Fruit fly (Drosophila melanogaster) whole organism, embryonic: ENCODE results near the gene LanB2.

Source experiments
- ATbp ChIP-seq: fragments of 200-800 bp; sonication (Bioruptor generic); optimal IDR thresholded peaks from 2 replicates; lab custom pipeline; 2017; ENCODE audit warnings: missing biosample characterization, mild to moderate bottlenecking, missing genetic modification characterization, missing genetic modification reagents
- Atf3 ChIP-seq: fragments of 200-800 bp; sonication (Bioruptor generic); optimal IDR thresholded peaks from 3 replicates; lab custom pipeline; 2016; ENCODE audit warnings: missing biosample characterization, missing genetic modification characterization
- Bgb ChIP-seq: fragments of 200-800 bp; sonication (Bioruptor generic); IDR thresholded peaks from 2 replicates; pipeline ENCODE4 v1.3.6; 2022; ENCODE audit warnings: missing biosample characterization, missing genetic modification characterization; ENCODE audit not compliant: partially characterized antibody
- C15 ChIP-seq: fragments of 200-800 bp; sonication (Bioruptor generic); IDR thresholded peaks from 3 replicates; pipeline ENCODE4 v1.3.6; 2022; ENCODE audit warnings: missing biosample characterization, missing genetic modification characterization
- CG11456 ChIP-seq: fragments of 200-800 bp; sonication (Bioruptor generic); IDR thresholded peaks from 3 replicates; pipeline ENCODE4 v1.3.6; 2022; ENCODE audit warnings: missing biosample characterization, missing genetic modification characterization
- CG12769 ChIP-seq: fragments of 200-800 bp; sonication (Bioruptor generic); optimal IDR thresholded peaks from 2 replicates; lab custom pipeline; 2019; ENCODE audit warnings: missing biosample characterization, mild to moderate bottlenecking, missing genetic modification characterization, moderate library complexity
- CG15514 ChIP-seq: fragments of 200-800 bp; sonication (Bioruptor generic); optimal IDR thresholded peaks from 3 replicates; lab custom pipeline; 2017; ENCODE audit warnings: missing biosample characterization, missing genetic modification characterization, mild to moderate bottlenecking, moderate library complexity, missing genetic modification reagents
- CG17802 ChIP-seq: fragments of 200-800 bp; sonication (Bioruptor generic); optimal IDR thresholded peaks from 2 replicates; lab custom pipeline; 2018; ENCODE audit warnings: missing biosample characterization, mild to moderate bottlenecking, missing genetic modification characterization, moderate library complexity
- CG17829 ChIP-seq: fragments of 200-800 bp; optimal IDR thresholded peaks from 2 replicates; lab custom pipeline; 2019; ENCODE audit warnings: missing biosample characterization, mild to moderate bottlenecking, missing genetic modification characterization, moderate library complexity
- CG2202 ChIP-seq: fragments of 200-800 bp; sonication (Bioruptor generic); optimal IDR thresholded peaks from 2 replicates; lab custom pipeline; 2018; ENCODE audit warnings: missing biosample characterization, mild to moderate bottlenecking, missing genetic modification characterization
- CG30403 ChIP-seq: fragments of 200-800 bp; sonication (Bioruptor generic); optimal IDR thresholded peaks from 3 replicates; lab custom pipeline; 2016; ENCODE audit warnings: missing biosample characterization, missing genetic modification characterization
- CG31224 ChIP-seq: fragments of 200-800 bp; sonication (Bioruptor generic); IDR thresholded peaks from 2 replicates; pipeline ENCODE4 v1.3.6; 2022; ENCODE audit warnings: missing biosample characterization, missing genetic modification characterization
- CG4854 ChIP-seq: fragments of 200-800 bp; sonication (Bioruptor generic); optimal IDR thresholded peaks from 2 replicates; lab custom pipeline; 2016; ENCODE audit warnings: missing biosample characterization, missing genetic modification characterization, inconsistent platforms
- CG6254 ChIP-seq: fragments of 200-800 bp; sonication (Bioruptor generic); optimal IDR thresholded peaks from 3 replicates; lab custom pipeline; 2017; ENCODE audit warnings: mild to moderate bottlenecking, missing biosample characterization, missing genetic modification reagents, missing genetic modification characterization
- CG9215 ChIP-seq: fragments of 200-800 bp; sonication (Bioruptor generic); IDR thresholded peaks from 2 replicates; pipeline ENCODE4 v1.3.6; 2022; ENCODE audit warnings: missing biosample characterization, missing genetic modification characterization
- CG9797 ChIP-seq: fragments of 200-800 bp; sonication (Bioruptor generic); optimal IDR thresholded peaks from 3 replicates; lab custom pipeline; 2018; ENCODE audit warnings: missing biosample characterization, mild to moderate bottlenecking, missing genetic modification characterization
- Dll ChIP-seq: fragments of 200-800 bp; sonication (Bioruptor generic); IDR thresholded peaks from 4 replicates; pipeline ENCODE4 v1.3.6; 2022; ENCODE audit warnings: missing biosample characterization, missing genetic modification characterization; ENCODE audit not compliant: partially characterized antibody
- Dp ChIP-seq: fragments of 200-800 bp; sonication (Bioruptor generic); optimal IDR thresholded peaks from 2 replicates; lab custom pipeline; 2018; ENCODE audit warnings: missing biosample characterization, mild to moderate bottlenecking, missing genetic modification characterization, moderate library complexity
- Hr39 ChIP-seq: fragments of >200 bp; optimal IDR thresholded peaks from 2 replicates; lab custom pipeline; 2017
- Nf-YA ChIP-seq: fragments of 200-800 bp; sonication (Bioruptor generic); IDR thresholded peaks from 2 replicates; pipeline ENCODE4 v1.3.6; 2022; ENCODE audit warnings: missing biosample characterization, missing genetic modification characterization
- Rfx ChIP-seq: fragments of 200-800 bp; sonication (Bioruptor generic); IDR thresholded peaks from 2 replicates; pipeline ENCODE4 v1.3.6; 2022; ENCODE audit warnings: missing biosample characterization, missing genetic modification characterization
- Taf1 ChIP-seq: fragments of 200-800 bp; sonication (Bioruptor generic); IDR thresholded peaks from 2 replicates; pipeline ENCODE4 v1.3.6; 2022; ENCODE audit warnings: missing biosample characterization, missing genetic modification characterization
- aop ChIP-seq: fragments of 200-800 bp; sonication (Bioruptor generic); IDR thresholded peaks from 2 replicates; pipeline ENCODE4 v1.3.6; 2022; ENCODE audit warnings: missing biosample characterization, missing genetic modification characterization
- ato ChIP-seq: fragments of 200-800 bp; sonication (Bioruptor generic); IDR thresholded peaks from 2 replicates; pipeline ENCODE4 v1.3.6; 2022; ENCODE audit warnings: missing biosample characterization, missing genetic modification characterization; ENCODE audit not compliant: partially characterized antibody
- dpn ChIP-seq, 2 experiments: fragments of 200-800 bp; sonication (Bioruptor generic); optimal IDR thresholded peaks; 3 replicates each; lab custom pipeline; 2016; ENCODE audit warnings: missing biosample characterization in 2 of 2, missing genetic modification characterization in 2 of 2
- gem ChIP-seq: fragments of 200-800 bp; sonication (Bioruptor generic); optimal IDR thresholded peaks from 2 replicates; lab custom pipeline; 2019; ENCODE audit warnings: missing biosample characterization, mild to moderate bottlenecking, missing genetic modification characterization, moderate library complexity
- gsb ChIP-seq: fragments of 200-800 bp; sonication (Bioruptor generic); IDR thresholded peaks from 2 replicates; pipeline ENCODE4 v1.3.6; 2022; ENCODE audit warnings: missing biosample characterization, missing genetic modification characterization
- ham ChIP-seq: fragments of 200-800 bp; sonication (Bioruptor generic); IDR thresholded peaks from 2 replicates; pipeline ENCODE4 v1.3.6; 2022; ENCODE audit warnings: missing biosample characterization, missing genetic modification characterization
- knrl ChIP-seq: fragments of 200-800 bp; sonication (Bioruptor generic); IDR thresholded peaks from 3 replicates; pipeline ENCODE4 v1.3.6; 2022; ENCODE audit warnings: missing biosample characterization, missing genetic modification characterization; ENCODE audit not compliant: partially characterized antibody
- lab ChIP-seq: fragments of 200-800 bp; sonication (Bioruptor generic); optimal IDR thresholded peaks from 3 replicates; lab custom pipeline; 2017; ENCODE audit warnings: missing biosample characterization, missing genetic modification characterization, mild to moderate bottlenecking, moderate library complexity, missing genetic modification reagents
- mam ChIP-seq: fragments of 200-800 bp; sonication (Bioruptor generic); optimal IDR thresholded peaks from 3 replicates; lab custom pipeline; 2016; ENCODE audit warnings: missing biosample characterization, missing genetic modification characterization
- org-1 ChIP-seq: fragments of 200-800 bp; sonication (Bioruptor generic); optimal IDR thresholded peaks from 2 replicates; lab custom pipeline; 2017; ENCODE audit warnings: missing biosample characterization, missing genetic modification characterization
- p53 ChIP-seq: fragments of 200-800 bp; sonication (Bioruptor generic); optimal IDR thresholded peaks from 2 replicates; lab custom pipeline; 2016; ENCODE audit warnings: missing biosample characterization, missing genetic modification characterization
- prd ChIP-seq, 3 experiments: fragments of >200 bp in 2 of 3; fragments of 200-800 bp in 1 of 3; sonication (Bioruptor generic) in 1 of 3; optimal IDR thresholded peaks in 2 of 3; IDR thresholded peaks in 1 of 3; 2 replicates in 2 of 3; 3 replicates in 1 of 3; pipeline versions ENCODE4 v1.3.6 to Lab custom; 2017 to 2022; ENCODE audit warnings: missing biosample characterization in 1 of 3, missing genetic modification characterization in 1 of 3
- psq ChIP-seq: fragments of 200-800 bp; sonication (Bioruptor generic); optimal IDR thresholded peaks from 2 replicates; lab custom pipeline; 2017; ENCODE audit warnings: missing biosample characterization, missing genetic modification characterization
- run ChIP-seq: fragments of 200-800 bp; sonication (Bioruptor generic); optimal IDR thresholded peaks from 3 replicates; lab custom pipeline; 2018; ENCODE audit warnings: missing biosample characterization, mild to moderate bottlenecking, missing genetic modification characterization
- sd ChIP-seq: fragments of 200-800 bp; sonication (Bioruptor generic); optimal IDR thresholded peaks from 3 replicates; lab custom pipeline; 2018; ENCODE audit warnings: missing biosample characterization, mild to moderate bottlenecking, missing genetic modification characterization, moderate library complexity
- z ChIP-seq: fragments of 200-800 bp; sonication (Bioruptor generic); IDR thresholded peaks from 3 replicates; pipeline ENCODE4 v1.3.6; 2022; ENCODE audit warnings: missing biosample characterization, missing genetic modification characterization
- zen ChIP-seq: fragments of 200-800 bp; sonication (Bioruptor generic); optimal IDR thresholded peaks from 3 replicates; lab custom pipeline; 2018; ENCODE audit warnings: missing biosample characterization, mild to moderate bottlenecking, missing genetic modification characterization, moderate library complexity

Gene LanB2

dm6 chr3L:9624014-9624413 lies 9.3 kb downstream of the LanB2 start, which contains the start of gene CG3335 (continued):
- TF ChIP-seq Hr39 (no peak), Nf-YA (no peak), Rfx (GFP tag; lab: Robert Waterston, UW) (no peak), CG2202 (tag; lab: Kevin White, UChicago) (no peak), org-1 (GFP tag; lab: Kevin White, UChicago) (no peak), CG11456 (GFP tag; lab: Robert Waterston, UW) (no peak), Dp (GFP tag; lab: Kevin White, UChicago) (peak; percentile 61), psq (GFP tag; lab: Kevin White, UChicago) (no peak), mam (GFP tag; lab: Kevin White, UChicago) (no peak), ato (GFP tag; lab: Robert Waterston, UW) (peak; percentile 36), dpn (GFP tag; optimal IDR thresholded peaks at IDR 0.05; lab: Kevin White, UChicago) (no peak), ATbp (GFP tag; lab: Kevin White, UChicago) (no peak), gsb (GFP tag; lab: Robert Waterston, UW) (no peak), CG15514 (GFP tag; lab: Kevin White, UChicago) (no peak), prd (optimal IDR thresholded peaks at IDR 0.05; lab: Kevin White, UChicago) (no peak), prd (GFP tag; IDR thresholded peaks at IDR 0.05; lab: Robert Waterston, UW) (no peak), Bgb (GFP tag; lab: Robert Waterston, UW) (peak; percentile 78), CG31224 (GFP tag; lab: Robert Waterston, UW) (no peak), knrl (GFP tag; lab: Robert Waterston, UW) (peak; percentile 68), Dll (GFP tag; lab: Robert Waterston, UW) (peak; percentile 82), CG17802 (tag; lab: Kevin White, UChicago) (no peak), C15 (no peak), aop (GFP tag; lab: Robert Waterston, UW) (no peak), zen (no peak), p53 (GFP tag; lab: Kevin White, UChicago) (no peak), sd (tag; lab: Kevin White, UChicago) (no peak), ham (GFP tag; lab: Robert Waterston, UW) (no peak), Atf3 (GFP tag; lab: Kevin White, UChicago) (no peak), z (GFP tag; lab: Robert Waterston, UW) (no peak)

DNA sequence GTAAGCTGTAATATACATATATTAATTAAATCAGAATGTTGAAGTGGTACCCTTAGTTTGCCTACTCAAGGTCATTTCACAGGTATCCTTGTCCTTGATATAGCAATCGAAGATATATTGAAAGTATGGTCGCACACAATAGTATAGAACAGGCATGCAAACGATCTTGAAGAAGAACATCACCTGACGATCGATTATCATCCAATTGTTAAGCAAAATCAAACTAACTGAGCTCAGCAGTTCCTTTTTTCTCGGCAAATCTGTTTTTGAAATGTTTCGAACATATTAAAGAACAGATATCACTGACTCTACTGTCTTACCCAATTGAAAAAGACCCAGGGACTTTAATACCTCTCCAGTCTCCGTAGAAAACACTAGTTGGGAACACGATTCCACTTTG lies 13.7 kb downstream of the LanB2 start, which contains the start of gene Cyp40:
Gene Cyp40, plus strand, starts transcription at position 301 of the 400 bp plus-strand sequence.
- TF ChIP-seq CG12769 (tag; lab: Kevin White, UChicago) (no peak), run (tag; lab: Kevin White, UChicago) (no peak), Taf1 (no peak), sd (tag; lab: Kevin White, UChicago) (no peak), Rfx (GFP tag; lab: Robert Waterston, UW) (no peak), lab (no peak), CG9797 (GFP tag; lab: Kevin White, UChicago) (no peak), CG6254 (GFP tag; lab: Kevin White, UChicago) (no peak), gem (tag; lab: Kevin White, UChicago) (no peak), CG9215 (GFP tag; lab: Robert Waterston, UW) (no peak), CG4854 (GFP tag; lab: Kevin White, UChicago) (no peak), CG30403 (GFP tag; lab: Kevin White, UChicago) (no peak), CG17829 (no peak)
